Fruit fly (Drosophila melanogaster) whole organism, adult: Measurements from ENCODE around the gene Klp31E.
A peak's percentile ranks its signal among the peaks of the same experiment; 100 is the strongest.

Experiments
- CG11617 ChIP-seq: fragments of 200-800 bp; sonication (Bioruptor generic); optimal IDR thresholded peaks from 2 replicates; lab custom pipeline; 2017; ENCODE audit warnings: mild to moderate bottlenecking, missing biosample characterization, missing genetic modification reagents, missing genetic modification characterization
- CG12768 ChIP-seq: fragments of 200-800 bp; sonication (Bioruptor generic); optimal IDR thresholded peaks from 2 replicates; lab custom pipeline; 2017; ENCODE audit warnings: missing biosample characterization, missing genetic modification characterization, mild to moderate bottlenecking, moderate library complexity, missing genetic modification reagents
- CG14711 ChIP-seq: fragments of 200-800 bp; sonication (Bioruptor generic); optimal IDR thresholded peaks from 2 replicates; lab custom pipeline; 2018; ENCODE audit warnings: missing biosample characterization, mild to moderate bottlenecking, missing genetic modification characterization, moderate library complexity
- CG1620 ChIP-seq: fragments of 200-800 bp; sonication (Bioruptor generic); optimal IDR thresholded peaks from 2 replicates; lab custom pipeline; 2016; ENCODE audit warnings: missing biosample characterization, missing genetic modification characterization
- CG33017 ChIP-seq: fragments of 200-800 bp; sonication (Bioruptor generic); optimal IDR thresholded peaks from 2 replicates; lab custom pipeline; 2018; ENCODE audit warnings: missing biosample characterization, mild to moderate bottlenecking, missing genetic modification characterization, moderate library complexity
- CG5204 ChIP-seq: fragments of 200-800 bp; sonication (Bioruptor generic); optimal IDR thresholded peaks from 2 replicates; lab custom pipeline; 2016; ENCODE audit warnings: missing biosample characterization, missing genetic modification characterization
- CG7045 ChIP-seq: fragments of 200-800 bp; sonication (Bioruptor generic); optimal IDR thresholded peaks from 2 replicates; lab custom pipeline; 2017; ENCODE audit warnings: missing biosample characterization, mild to moderate bottlenecking, missing genetic modification characterization
- CG7101 ChIP-seq: fragments of 200-800 bp; sonication (Bioruptor generic); optimal IDR thresholded peaks from 2 replicates; lab custom pipeline; 2018; ENCODE audit warnings: missing biosample characterization, mild to moderate bottlenecking, missing genetic modification characterization, moderate library complexity
- Clk ChIP-seq: fragments of 200-800 bp; sonication (Bioruptor generic); optimal IDR thresholded peaks from 2 replicates; lab custom pipeline; 2017; ENCODE audit warnings: missing biosample characterization, missing genetic modification characterization
- Crg-1 ChIP-seq: fragments of 200-800 bp; sonication (Bioruptor generic); optimal IDR thresholded peaks from 2 replicates; lab custom pipeline; 2016; ENCODE audit warnings: missing biosample characterization, missing genetic modification characterization
- Hr96 ChIP-seq: fragments of 200-800 bp; sonication (Bioruptor generic); optimal IDR thresholded peaks from 2 replicates; lab custom pipeline; 2016; ENCODE audit warnings: missing biosample characterization, missing genetic modification characterization
- Mnt ChIP-seq: fragments of 200-800 bp; sonication (Bioruptor generic); optimal IDR thresholded peaks from 2 replicates; lab custom pipeline; 2016; ENCODE audit warnings: missing biosample characterization, mild to moderate bottlenecking, missing genetic modification characterization
- bab1 ChIP-seq: fragments of 200-800 bp; sonication (Bioruptor generic); optimal IDR thresholded peaks from 3 replicates; lab custom pipeline; 2019; ENCODE audit warnings: missing biosample characterization, mild to moderate bottlenecking, missing genetic modification characterization, moderate library complexity
- cic ChIP-seq: fragments of 200-800 bp; sonication (Bioruptor generic); optimal IDR thresholded peaks from 2 replicates; lab custom pipeline; 2017; ENCODE audit warnings: missing biosample characterization, mild to moderate bottlenecking, missing genetic modification characterization, moderate library complexity
- cnc ChIP-seq, 2 experiments: fragments of >200 bp; optimal IDR thresholded peaks; 2 replicates each; lab custom pipeline; 2017
- kay ChIP-seq: fragments of 200-800 bp; sonication (Bioruptor generic); peaks from one replicate; lab custom pipeline; 2016; ENCODE audit warnings: missing biosample characterization, missing genetic modification characterization, borderline replicate concordance
- ovo ChIP-seq: fragments of 200-800 bp; sonication (Bioruptor generic); optimal IDR thresholded peaks from 2 replicates; lab custom pipeline; 2016; ENCODE audit warnings: missing biosample characterization, missing genetic modification characterization
- pad ChIP-seq: fragments of 200-800 bp; sonication (Bioruptor generic); optimal IDR thresholded peaks from 3 replicates; lab custom pipeline; 2017; ENCODE audit warnings: missing biosample characterization, missing genetic modification characterization, mild to moderate bottlenecking, moderate library complexity, missing genetic modification reagents
- tj ChIP-seq: fragments of 200-800 bp; sonication (Bioruptor generic); optimal IDR thresholded peaks from 3 replicates; lab custom pipeline; 2017; ENCODE audit warnings: missing biosample characterization, mild to moderate bottlenecking, missing genetic modification characterization, moderate library complexity
- toe ChIP-seq: fragments of 200-800 bp; sonication (Bioruptor generic); optimal IDR thresholded peaks from 2 replicates; lab custom pipeline; 2016; ENCODE audit warnings: missing biosample characterization, missing genetic modification characterization

Klp31E gene

DNA sequence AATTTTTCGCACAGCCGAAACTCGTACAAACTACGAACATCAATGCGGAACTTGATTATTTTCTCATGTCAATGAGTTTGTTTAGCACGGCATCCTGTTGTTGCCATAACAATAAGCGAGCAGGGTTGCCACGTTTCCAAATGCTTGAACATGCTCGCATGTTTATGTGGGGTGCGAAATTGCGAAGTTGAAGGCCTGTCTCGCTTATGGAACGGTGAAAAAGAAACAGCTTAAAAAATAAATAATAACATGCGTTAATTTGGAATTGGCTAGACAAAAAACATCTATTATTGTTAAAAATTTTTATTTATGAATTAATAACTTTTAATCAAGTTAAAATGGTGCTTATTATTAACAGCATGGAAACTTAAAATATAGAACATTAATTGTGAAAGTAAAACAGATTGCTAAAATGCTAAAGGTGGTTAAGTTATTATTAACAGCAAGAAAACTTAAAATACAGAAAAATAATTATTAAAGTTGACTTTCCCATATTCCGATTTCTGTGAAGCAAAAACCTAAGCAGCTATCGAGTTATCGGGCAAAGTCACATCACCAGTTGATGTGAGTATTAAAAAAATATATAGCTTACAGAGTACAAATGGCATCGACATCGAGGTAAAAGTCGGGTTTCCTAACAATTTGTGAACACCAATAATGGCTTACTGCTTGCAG, 17.1 kb downstream of the Klp31E start, which contains the start of the genes Bug22 and TfIIB:
TSS of gene Bug22 (minus strand) at position 117 of the 675 bp plus-strand sequence.
TSS of gene TfIIB (plus strand) at position 537 of the 675 bp plus-strand sequence.
- TF ChIP-seq CG5204 (no peak), CG33017 (peak; percentile 53), CG7101 (tag; lab: Kevin White, UChicago) (peak; percentile 75), CG1620 (GFP tag; lab: Kevin White, UChicago) (peak; percentile 63), Mnt (GFP tag; lab: Kevin White, UChicago) (peak; percentile 86), pad (GFP tag; lab: Kevin White, UChicago) (peak; percentile 42), CG12768 (GFP tag; lab: Kevin White, UChicago) (peak; percentile 64), cic (no peak), CG7045 (GFP tag; lab: Kevin White, UChicago) (peak; percentile 66), CG14711 (tag; lab: Kevin White, UChicago) (peak; percentile 93), Crg-1 (peak; percentile 50), bab1 (peak; percentile 2), Clk (GFP tag; lab: Kevin White, UChicago) (peak; percentile 24), ovo (GFP tag; lab: Kevin White, UChicago) (peak; percentile 30), Hr96 (GFP tag; lab: Kevin White, UChicago) (no peak), tj (GFP tag; lab: Kevin White, UChicago) (peak; percentile 40), kay (GFP tag; lab: Kevin White, UChicago) (no peak), CG11617 (GFP tag; lab: Kevin White, UChicago) (peak; percentile 83), toe (GFP tag; lab: Kevin White, UChicago) (no peak)

DNA sequence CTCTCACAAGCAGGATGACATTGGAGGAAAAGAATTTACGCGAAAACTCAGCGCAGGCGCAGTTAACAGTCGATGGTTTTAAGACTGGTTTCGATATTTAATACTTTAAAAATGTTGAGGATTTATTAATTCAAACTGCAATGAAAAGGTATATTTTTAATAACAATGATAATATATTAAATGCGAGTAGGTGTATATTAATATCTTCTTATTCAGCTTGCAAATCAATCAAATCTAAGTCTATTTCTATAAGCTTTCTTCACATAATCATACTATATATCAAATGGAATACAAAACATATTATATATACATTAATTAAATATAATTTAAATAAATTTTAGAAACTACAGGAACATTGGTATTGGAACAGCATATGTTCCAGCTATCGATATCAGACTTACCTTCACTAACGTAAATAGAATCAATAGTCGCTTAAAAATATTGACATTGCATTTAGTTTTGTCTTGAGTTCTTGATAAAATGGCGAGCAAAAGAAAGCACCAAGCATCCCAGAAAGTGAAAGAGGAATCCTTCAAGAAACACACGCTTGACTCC, 21.9 kb downstream of the Klp31E start, which contains the start of the genes TBC1D16 and holn1:
TSS of gene TBC1D16 (minus strand) at position 51 of the 555 bp plus-strand sequence.
TSS of gene holn1 (plus strand) at position 390 of the 555 bp plus-strand sequence.
- peak; percentile 21 for TF ChIP-seq CG14711 (tag; lab: Kevin White, UChicago)
- no peak for TF ChIP-seq CG11617 (GFP tag; lab: Kevin White, UChicago)
- TF ChIP-seq kay (GFP tag; lab: Kevin White, UChicago): no peak
- peak; percentile 35 for TF ChIP-seq CG7101 (tag; lab: Kevin White, UChicago)
- no peak for TF ChIP-seq Crg-1
- TF ChIP-seq CG7045 (GFP tag; lab: Kevin White, UChicago): no peak
- TF ChIP-seq tj (GFP tag; lab: Kevin White, UChicago): no peak
- TF ChIP-seq bab1: no peak
- no peak for TF ChIP-seq Mnt (GFP tag; lab: Kevin White, UChicago)
- no peak for TF ChIP-seq cnc (optimal IDR thresholded peaks at IDR 0.05; lab: Kevin White, UChicago)

DNA sequence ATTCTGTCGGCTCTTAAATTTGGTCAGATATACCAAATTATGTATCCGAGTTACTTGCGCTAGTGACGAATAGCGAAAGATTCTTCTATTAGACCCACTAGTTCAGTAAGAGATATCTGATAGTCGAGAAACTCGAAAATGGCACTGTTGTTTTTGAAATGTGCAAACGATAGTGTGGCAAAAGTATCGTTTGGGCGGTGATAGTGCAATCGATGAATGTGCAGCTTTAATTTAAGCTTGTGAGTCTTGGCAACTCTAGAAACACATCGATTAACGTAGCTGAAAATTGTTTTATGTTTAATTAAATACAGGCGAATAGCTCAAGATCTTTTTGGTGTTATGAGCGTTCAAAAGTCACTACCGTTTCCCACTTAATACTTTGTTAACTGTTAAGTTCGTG, 23.5 kb downstream of the Klp31E start, which contains the start of gene STUB1:
TSS of gene STUB1 (plus strand) at position 232 of the 400 bp plus-strand sequence.
- no peak for TF ChIP-seq cic
- TF ChIP-seq toe (GFP tag; lab: Kevin White, UChicago): no peak
- no peak for TF ChIP-seq CG7101 (tag; lab: Kevin White, UChicago)
- TF ChIP-seq tj (GFP tag; lab: Kevin White, UChicago): no peak
- peak; percentile 71 for TF ChIP-seq bab1
- peak; percentile 95 for TF ChIP-seq CG14711 (tag; lab: Kevin White, UChicago)
- TF ChIP-seq cnc (optimal IDR thresholded peaks at IDR 0.05; lab: Kevin White, UChicago): no peak
- no peak for TF ChIP-seq CG12768 (GFP tag; lab: Kevin White, UChicago)
- no peak for TF ChIP-seq kay (GFP tag; lab: Kevin White, UChicago)
- no peak for TF ChIP-seq CG1620 (GFP tag; lab: Kevin White, UChicago)
- no peak for TF ChIP-seq ovo (GFP tag; lab: Kevin White, UChicago)
- TF ChIP-seq Mnt (GFP tag; lab: Kevin White, UChicago): no peak

DNA sequence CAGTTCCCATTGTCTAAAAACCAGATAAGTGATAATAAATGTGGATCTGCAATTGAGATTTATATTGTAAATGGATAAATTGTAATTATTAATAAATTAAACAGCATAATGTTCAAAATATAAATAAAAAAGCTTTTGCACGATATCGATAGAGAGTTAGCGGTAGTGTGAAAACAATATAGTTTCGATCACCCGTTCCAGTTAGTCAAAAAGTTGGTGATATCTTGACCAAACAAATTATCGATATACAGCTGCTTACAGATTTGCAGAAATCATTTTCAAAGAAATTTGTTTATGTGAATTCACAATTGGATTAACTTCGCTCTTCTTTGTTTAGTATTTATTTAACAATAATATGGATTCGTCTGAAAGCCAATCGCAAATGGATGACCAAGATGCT, 25.4 kb downstream of the Klp31E start, which contains the start of gene Nse4:
TSS of gene Nse4 (plus strand) at position 267 of the 400 bp plus-strand sequence.
- TF ChIP-seq Mnt (GFP tag; lab: Kevin White, UChicago) (no peak), CG12768 (GFP tag; lab: Kevin White, UChicago) (no peak), ovo (GFP tag; lab: Kevin White, UChicago) (no peak), toe (GFP tag; lab: Kevin White, UChicago) (no peak), Crg-1 (no peak), CG1620 (GFP tag; lab: Kevin White, UChicago) (no peak), CG33017 (no peak), CG5204 (no peak), bab1 (no peak), pad (GFP tag; lab: Kevin White, UChicago) (no peak), tj (GFP tag; lab: Kevin White, UChicago) (no peak), CG7045 (GFP tag; lab: Kevin White, UChicago) (no peak), Hr96 (GFP tag; lab: Kevin White, UChicago) (no peak), Clk (GFP tag; lab: Kevin White, UChicago) (no peak), kay (GFP tag; lab: Kevin White, UChicago) (no peak), cic (no peak), CG7101 (tag; lab: Kevin White, UChicago) (no peak)

DNA sequence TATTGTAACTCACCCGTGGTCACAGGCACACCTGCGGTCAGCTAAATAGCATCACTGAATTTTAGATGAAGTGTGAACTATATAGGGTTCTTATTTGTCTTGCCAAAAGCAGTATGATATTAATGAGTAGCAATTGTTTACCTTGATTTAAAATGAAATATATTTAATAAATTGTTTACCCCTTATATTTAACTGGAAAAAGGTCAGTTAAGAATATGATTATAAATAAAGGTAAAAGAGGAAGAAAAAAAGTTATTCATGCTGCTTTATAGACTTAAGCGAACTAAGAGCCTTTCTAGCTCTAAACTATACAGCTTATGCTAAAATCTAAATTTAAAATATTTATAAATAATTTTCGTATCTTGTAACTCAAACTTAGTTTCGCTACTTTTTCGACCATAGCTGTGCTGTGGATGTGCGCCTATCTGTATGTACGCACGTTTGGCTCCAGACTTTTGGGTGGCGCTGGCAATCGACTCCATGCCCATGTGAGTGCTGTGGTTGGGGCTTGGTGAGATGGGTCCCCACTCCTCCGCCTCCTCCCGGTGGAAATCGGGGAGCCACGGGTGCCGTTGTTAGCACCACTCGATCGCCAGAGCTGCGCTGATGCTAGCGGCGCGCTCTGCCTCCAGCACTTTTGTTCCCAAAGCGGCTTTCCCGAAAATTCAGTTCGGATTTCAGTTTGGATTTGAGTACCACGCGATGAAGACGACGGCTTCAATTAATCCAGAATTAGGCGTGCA, 28.4 kb downstream of the Klp31E start, which contains the start of gene loh:
TSS of gene loh (plus strand) at position 487 of the 743 bp plus-strand sequence.
- TF ChIP-seq CG11617 (GFP tag; lab: Kevin White, UChicago) (no peak), CG14711 (tag; lab: Kevin White, UChicago) (no peak), Mnt (GFP tag; lab: Kevin White, UChicago) (no peak), bab1 (no peak), ovo (GFP tag; lab: Kevin White, UChicago) (no peak), cic (no peak), Clk (GFP tag; lab: Kevin White, UChicago) (no peak), CG7045 (GFP tag; lab: Kevin White, UChicago) (no peak), kay (GFP tag; lab: Kevin White, UChicago) (no peak), cnc (optimal IDR thresholded peaks at IDR 0.05; lab: Kevin White, UChicago) (no peak), tj (GFP tag; lab: Kevin White, UChicago) (no peak), CG1620 (GFP tag; lab: Kevin White, UChicago) (no peak), CG7101 (tag; lab: Kevin White, UChicago) (no peak), CG33017 (no peak), pad (GFP tag; lab: Kevin White, UChicago) (no peak), toe (GFP tag; lab: Kevin White, UChicago) (no peak), CG5204 (no peak), Hr96 (GFP tag; lab: Kevin White, UChicago) (no peak), Crg-1 (no peak), CG12768 (GFP tag; lab: Kevin White, UChicago) (no peak)
